Worm (Caenorhabditis elegans) whole organism, L1 larva: Measurements from ENCODE around the gene nfya-1.

ENCODE experiments used
- C34B4.2 ChIP-seq: sonication (generic microtip); optimal IDR thresholded peaks from 2 replicates; lab custom pipeline; 2017; ENCODE audit warnings: mild to moderate bottlenecking, missing genetic modification characterization, missing compliant biosample characterization
- Y116A8C.19 ChIP-seq: sonication (generic microtip); optimal IDR thresholded peaks from 2 replicates; lab custom pipeline; 2016; ENCODE audit warnings: missing compliant biosample characterization, missing genetic modification characterization, borderline replicate concordance
- alr-1 ChIP-seq: fragments of 200-800 bp; sonication (Bioruptor generic); optimal IDR thresholded peaks from 2 replicates; lab custom pipeline; 2018; ENCODE audit warnings: borderline replicate concordance, mild to moderate bottlenecking, missing genetic modification characterization, missing compliant biosample characterization
- ama-1 ChIP-seq: fragments of 150-350 bp; optimal IDR thresholded peaks from 2 replicates; lab custom pipeline; 2014
- blmp-1 ChIP-seq: fragments of 150-350 bp; optimal IDR thresholded peaks from 2 replicates; lab custom pipeline; 2014; ENCODE audit warnings: missing biosample characterization, missing genetic modification characterization
- ceh-63 ChIP-seq: fragments of 200-800 bp; sonication (Bioruptor generic); optimal IDR thresholded peaks from 2 replicates; lab custom pipeline; 2018; ENCODE audit warnings: mild to moderate bottlenecking, missing genetic modification characterization, missing compliant biosample characterization
- ceh-8 ChIP-seq: fragments of 200-800 bp; sonication (Bioruptor generic); optimal IDR thresholded peaks from 2 replicates; lab custom pipeline; 2018; ENCODE audit warnings: mild to moderate bottlenecking, missing genetic modification characterization, moderate library complexity, missing compliant biosample characterization
- ceh-88 ChIP-seq: fragments of 200-800 bp; sonication (Bioruptor generic); IDR thresholded peaks from 2 replicates; pipeline ENCODE4 v1.3.6; 2022; ENCODE audit warnings: missing genetic modification characterization, missing compliant biosample characterization
- ceh-90 ChIP-seq: sonication (generic microtip); optimal IDR thresholded peaks from 2 replicates; lab custom pipeline; 2016; ENCODE audit warnings: missing genetic modification characterization, missing compliant biosample characterization
- ces-1 ChIP-seq: fragments of 150-350 bp; optimal IDR thresholded peaks from 2 replicates; lab custom pipeline; 2014; ENCODE audit warnings: missing biosample characterization, missing genetic modification reagents, missing genetic modification characterization
- dsc-1 ChIP-seq: sonication (generic microtip); optimal IDR thresholded peaks from 2 replicates; lab custom pipeline; 2016; ENCODE audit warnings: mild to moderate bottlenecking, missing genetic modification characterization, missing compliant biosample characterization
- efl-1 ChIP-seq, 4 experiments: fragments of 150-350 bp; optimal IDR thresholded peaks in 3 of 4; peaks in 1 of 4; 1 replicate in 1 of 4; 2 replicates in 3 of 4; lab custom pipeline; 2014; ENCODE audit warnings: missing biosample characterization in 2 of 4, missing genetic modification characterization in 2 of 4, missing genetic modification reagents in 2 of 4
- elt-2 ChIP-seq: sonication (generic microtip); optimal IDR thresholded peaks from 2 replicates; lab custom pipeline; 2016; ENCODE audit warnings: missing genetic modification characterization, mild to moderate bottlenecking, inconsistent platforms, missing compliant biosample characterization, missing genetic modification reagents
- elt-3 ChIP-seq, 6 experiments: fragments of 150-350 bp in 1 of 6; sonication (generic microtip); optimal IDR thresholded peaks; 2 replicates each; lab custom pipeline; 2017 to 2018; ENCODE audit warnings: missing biosample characterization in 6 of 6, missing genetic modification characterization in 6 of 6, inconsistent platforms in 1 of 6
- fkh-4 ChIP-seq: sonication (generic microtip); optimal IDR thresholded peaks from 2 replicates; lab custom pipeline; 2016; ENCODE audit warnings: missing compliant biosample characterization, missing genetic modification characterization, borderline replicate concordance
- fkh-8 ChIP-seq: sonication (generic microtip); optimal IDR thresholded peaks from 2 replicates; lab custom pipeline; 2016; ENCODE audit warnings: mild to moderate bottlenecking, missing genetic modification characterization, missing compliant biosample characterization
- fos-1 ChIP-seq: fragments of 150-350 bp; optimal IDR thresholded peaks from 2 replicates; lab custom pipeline; 2014; ENCODE audit warnings: missing biosample characterization, missing genetic modification characterization
- hlh-17 ChIP-seq: fragments of 200-800 bp; sonication (Bioruptor generic); optimal IDR thresholded peaks from 2 replicates; lab custom pipeline; 2018; ENCODE audit warnings: missing genetic modification characterization, mild to moderate bottlenecking, missing compliant biosample characterization, moderate library complexity, borderline replicate concordance
- hlh-4 ChIP-seq: sonication (generic microtip); optimal IDR thresholded peaks from 2 replicates; lab custom pipeline; 2016; ENCODE audit warnings: mild to moderate bottlenecking, missing genetic modification characterization, missing compliant biosample characterization
- hpl-2 ChIP-seq: fragments of 150-350 bp; optimal IDR thresholded peaks from 2 replicates; lab custom pipeline; 2014; ENCODE audit warnings: missing biosample characterization, missing genetic modification reagents, missing genetic modification characterization
- jun-1 ChIP-seq: fragments of 150-350 bp; optimal IDR thresholded peaks from 2 replicates; lab custom pipeline; 2014; ENCODE audit warnings: missing biosample characterization, missing genetic modification reagents, missing genetic modification characterization
- lin-14 ChIP-seq: fragments of 200-800 bp; sonication (Bioruptor generic); optimal IDR thresholded peaks from 2 replicates; lab custom pipeline; 2018; ENCODE audit warnings: mild to moderate bottlenecking, missing genetic modification characterization, moderate library complexity, missing compliant biosample characterization
- lin-15B ChIP-seq: fragments of 150-350 bp; sonication (generic microtip); optimal IDR thresholded peaks from 3 replicates; lab custom pipeline; 2014; ENCODE audit warnings: missing biosample characterization, missing genetic modification characterization
- lir-3 ChIP-seq: sonication (generic microtip); optimal IDR thresholded peaks from 2 replicates; lab custom pipeline; 2016; ENCODE audit warnings: mild to moderate bottlenecking, missing genetic modification characterization, moderate library complexity, missing compliant biosample characterization; ENCODE audit not compliant: poor library complexity
- lsy-2 ChIP-seq, 2 experiments: fragments of 150-350 bp; optimal IDR thresholded peaks; 2 replicates each; lab custom pipeline; 2014; ENCODE audit warnings: missing biosample characterization in 2 of 2, missing genetic modification characterization in 2 of 2
- mdl-1 ChIP-seq, 2 experiments: fragments of 150-350 bp; optimal IDR thresholded peaks; 2 replicates each; lab custom pipeline; 2014 to 2017; ENCODE audit warnings: missing biosample characterization in 2 of 2, missing genetic modification characterization in 2 of 2, inconsistent platforms in 1 of 2
- nhr-11 ChIP-seq: fragments of 150-350 bp; optimal IDR thresholded peaks from 2 replicates; lab custom pipeline; 2014; ENCODE audit warnings: missing biosample characterization, missing genetic modification characterization
- nhr-12 ChIP-seq: sonication (generic microtip); optimal IDR thresholded peaks from 2 replicates; lab custom pipeline; 2017; ENCODE audit warnings: missing biosample characterization, missing genetic modification characterization
- nhr-19 ChIP-seq: fragments of 200-800 bp; sonication (Bioruptor generic); conservative IDR thresholded peaks from 2 replicates; pipeline ENCODE4 v1.3.6; 2022; ENCODE audit warnings: missing genetic modification characterization, missing compliant biosample characterization
- nhr-20 ChIP-seq: sonication (generic microtip); optimal IDR thresholded peaks from 2 replicates; lab custom pipeline; 2016; ENCODE audit warnings: mild to moderate bottlenecking, missing genetic modification characterization, missing compliant biosample characterization
- nhr-28 ChIP-seq: fragments of 150-350 bp; optimal IDR thresholded peaks from 2 replicates; lab custom pipeline; 2014; ENCODE audit warnings: missing biosample characterization, missing genetic modification characterization
- nhr-47 ChIP-seq: sonication (generic microtip); optimal IDR thresholded peaks from 2 replicates; lab custom pipeline; 2016; ENCODE audit warnings: mild to moderate bottlenecking, missing genetic modification characterization, moderate library complexity, missing compliant biosample characterization
- nhr-71 ChIP-seq: sonication (generic microtip); optimal IDR thresholded peaks from 2 replicates; lab custom pipeline; 2016; ENCODE audit warnings: mild to moderate bottlenecking, missing genetic modification characterization, moderate library complexity, missing compliant biosample characterization
- nhr-76 ChIP-seq: sonication (generic microtip); optimal IDR thresholded peaks from 2 replicates; lab custom pipeline; 2017; ENCODE audit warnings: missing biosample characterization, missing genetic modification characterization
- nhr-84 ChIP-seq: sonication (generic microtip); optimal IDR thresholded peaks from 2 replicates; lab custom pipeline; 2017; ENCODE audit warnings: missing biosample characterization, missing genetic modification characterization
- nhr-85 ChIP-seq: sonication (generic microtip); peaks from one replicate; lab custom pipeline; 2016; ENCODE audit warnings: missing genetic modification characterization, inconsistent platforms, missing compliant biosample characterization
- pag-3 ChIP-seq: sonication (generic microtip); optimal IDR thresholded peaks from 2 replicates; lab custom pipeline; 2017; ENCODE audit warnings: missing genetic modification characterization, mild to moderate bottlenecking, missing compliant biosample characterization, antibody characterized with exemption, borderline replicate concordance; ENCODE audit not compliant: insufficient read depth
- pax-3 ChIP-seq: fragments of 200-800 bp; sonication (Bioruptor generic); optimal IDR thresholded peaks from 2 replicates; lab custom pipeline; 2018; ENCODE audit warnings: mild to moderate bottlenecking, missing genetic modification characterization, moderate library complexity, missing compliant biosample characterization
- skn-1 ChIP-seq: fragments of 150-350 bp; optimal IDR thresholded peaks from 2 replicates; lab custom pipeline; 2014; ENCODE audit warnings: missing biosample characterization, missing genetic modification characterization
- snpc-4 ChIP-seq: fragments of 150-350 bp; optimal IDR thresholded peaks from 2 replicates; lab custom pipeline; 2014; ENCODE audit warnings: missing biosample characterization, missing genetic modification characterization
- swsn-7 ChIP-seq: sonication (generic microtip); optimal IDR thresholded peaks from 2 replicates; lab custom pipeline; 2016; ENCODE audit warnings: missing genetic modification characterization, missing compliant biosample characterization
- tbx-2 ChIP-seq: sonication (generic microtip); optimal IDR thresholded peaks from 2 replicates; lab custom pipeline; 2016; ENCODE audit warnings: missing genetic modification characterization, missing compliant biosample characterization
- tlp-1 ChIP-seq: fragments of 150-350 bp; optimal IDR thresholded peaks from 2 replicates; lab custom pipeline; 2014; ENCODE audit warnings: missing biosample characterization, missing genetic modification characterization
- unc-130 ChIP-seq: fragments of 150-350 bp; optimal IDR thresholded peaks from 2 replicates; lab custom pipeline; 2017; ENCODE audit warnings: missing biosample characterization, missing genetic modification characterization, inconsistent platforms
- zag-1 ChIP-seq: fragments of 150-350 bp; optimal IDR thresholded peaks from 2 replicates; lab custom pipeline; 2014; ENCODE audit warnings: missing biosample characterization, missing genetic modification characterization

nfya-1 gene

ce11 chrX:11969085-11969484 is 22.4 kb upstream of the nfya-1 start (continued):
- TF ChIP-seq alr-1 (tag; lab: Kevin White, UChicago) (no peak), C34B4.2 (tag; lab: Kevin White, UChicago) (no peak), nhr-76 (tag; lab: Kevin White, UChicago) (no peak), ama-1 (lab: Kevin White, UChicago) (no peak), fkh-4 (no peak), nhr-19 (GFP tag; lab: Robert Waterston, UW) (no peak), swsn-7 (tag; lab: Kevin White, UChicago) (no peak), mdl-1 (tag; optimal IDR thresholded peaks at IDR 0.05; lab: Kevin White, UChicago) (no peak), zag-1 (no peak), lsy-2 (tag; optimal IDR thresholded peaks at IDR 0.05; lab: Kevin White, UChicago) (no peak), ceh-88 (GFP tag; lab: Robert Waterston, UW) (no peak), skn-1 (no peak), hpl-2 (GFP tag; lab: Kevin White, UChicago) (no peak), snpc-4 (tag; lab: Kevin White, UChicago) (no peak), nhr-28 (no peak), jun-1 (tag; lab: Kevin White, UChicago) (no peak), hlh-4 (tag; lab: Kevin White, UChicago) (no peak), nhr-11 (no peak)

- peak; percentile 12 for TF ChIP-seq blmp-1 (tag; lab: Kevin White, UChicago)
- TF ChIP-seq fkh-4: no peak
- peak; percentile 60 for TF ChIP-seq nhr-85
- TF ChIP-seq fkh-8: no peak
- peak; percentile 82 for TF ChIP-seq elt-2
- TF ChIP-seq tlp-1 (tag; lab: Kevin White, UChicago): peak; percentile 21
- TF ChIP-seq pax-3 (tag; lab: Kevin White, UChicago): no peak
- no peak for TF ChIP-seq fos-1 (tag; lab: Kevin White, UChicago)
- no peak for TF ChIP-seq nhr-11
- TF ChIP-seq elt-3 (tag; optimal IDR thresholded peaks at IDR 0.05; lab: Kevin White, UChicago): peak in 1 of 6 experiments; percentile 19
These were observed 21.5 kb upstream of the nfya-1 start for ce11 chrX:11968024-11968598.

ce11 chrX:11967034-11967433 is 20.4 kb upstream of the nfya-1 start:
- no peak for TF ChIP-seq nhr-71 (tag; lab: Kevin White, UChicago)
- no peak for TF ChIP-seq ces-1 (GFP tag; lab: Kevin White, UChicago)
- TF ChIP-seq tbx-2 (tag; lab: Kevin White, UChicago): no peak
- no peak for TF ChIP-seq unc-130 (tag; lab: Kevin White, UChicago)
- no peak for TF ChIP-seq ceh-8
- no peak for TF ChIP-seq nhr-28
- no peak for TF ChIP-seq hlh-17 (GFP tag; lab: Kevin White, UChicago)
- no peak for TF ChIP-seq nhr-19 (GFP tag; lab: Robert Waterston, UW)
- TF ChIP-seq nhr-76 (tag; lab: Kevin White, UChicago): no peak
- no peak for TF ChIP-seq nhr-12 (tag; lab: Kevin White, UChicago)
- no peak for TF ChIP-seq dsc-1 (tag; lab: Kevin White, UChicago)
- no peak for TF ChIP-seq lsy-2 (tag; optimal IDR thresholded peaks at IDR 0.05; lab: Kevin White, UChicago)
- TF ChIP-seq pag-3: no peak
- no peak for TF ChIP-seq ceh-63
- TF ChIP-seq lin-15B (tag; lab: Kevin White, UChicago): no peak

DNA sequence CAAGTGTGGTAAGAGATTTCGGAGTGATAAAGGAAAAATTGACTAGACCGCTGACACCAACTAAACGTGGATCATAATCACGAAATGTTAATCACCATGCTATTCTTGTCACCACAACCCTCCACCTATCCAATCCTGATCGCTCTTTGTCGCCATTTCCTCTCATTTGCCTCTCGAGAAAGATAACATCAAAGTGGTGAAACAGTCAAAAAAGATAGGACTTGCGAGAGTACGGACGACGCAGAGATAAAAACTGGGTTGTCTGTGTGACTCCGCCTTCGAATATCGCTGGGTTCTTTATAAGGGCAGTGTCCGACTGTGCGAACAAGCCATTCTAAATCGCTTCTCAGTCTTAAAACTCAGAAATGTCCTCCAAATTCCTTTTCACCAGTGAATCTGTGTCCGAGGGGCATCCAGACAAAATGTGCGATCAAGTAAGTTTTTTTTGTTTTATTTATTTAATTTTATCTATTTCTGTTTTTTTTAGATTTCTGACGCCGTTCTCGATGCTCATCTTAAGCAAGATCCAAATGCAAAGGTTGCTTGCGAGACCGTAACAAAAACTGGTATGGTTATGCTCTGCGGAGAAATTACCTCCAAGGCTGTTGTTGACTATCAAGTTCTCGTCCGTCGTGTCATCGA is 19.1 kb upstream of the nfya-1 start, which contains the start of gene sams-1:
TSS of gene sams-1 (plus strand) at position 300 of the 642 bp plus-strand sequence.
- TF ChIP-seq nhr-71 (tag; lab: Kevin White, UChicago) (peak; percentile 16), alr-1 (tag; lab: Kevin White, UChicago) (no peak), elt-3 (tag; optimal IDR thresholded peaks at IDR 0.05; lab: Kevin White, UChicago) (peak in 1 of 6 experiments; percentile 59), elt-2 (peak; percentile 50), nhr-85 (peak; percentile 72), nhr-20 (tag; lab: Kevin White, UChicago) (peak; percentile 40), ceh-90 (no peak), nhr-84 (tag; lab: Kevin White, UChicago) (no peak), lin-14 (GFP tag; lab: Kevin White, UChicago) (peak; percentile 38), nhr-19 (GFP tag; lab: Robert Waterston, UW) (peak; percentile 40), Y116A8C.19 (tag; lab: Kevin White, UChicago) (no peak), ceh-88 (GFP tag; lab: Robert Waterston, UW) (no peak), lir-3 (no peak), efl-1 (optimal IDR thresholded peaks at IDR 0.05; lab: Kevin White, UChicago) (no peak), efl-1 (GFP tag; optimal IDR thresholded peaks at IDR 0.05 in 1 of 2; lab: Kevin White, UChicago) (peak in 1 of 2 experiments; percentile 8), nhr-47 (peak; percentile 23), ama-1 (lab: Kevin White, UChicago) (peak; percentile 78), skn-1 (peak; percentile 30)
